Fruit fly (Drosophila melanogaster): ENCODE measurements around the gene ND-18.
A peak's percentile ranks its signal among the peaks of the same experiment; 100 is the strongest.

- TF ChIP-seq pan (optimal IDR thresholded peaks at IDR 0.05) (no peak), h (GFP tag; optimal IDR thresholded peaks at IDR 0.05) (no peak), fru (GFP tag; optimal IDR thresholded peaks at IDR 0.05) (no peak), rgr (GFP tag; optimal IDR thresholded peaks at IDR 0.05) (no peak), CrebA (GFP tag; optimal IDR thresholded peaks at IDR 0.05; ENCODE audit: borderline replicate concordance) (no peak), ey (GFP tag; optimal IDR thresholded peaks at IDR 0.05) (no peak), Vsx2 (GFP tag; optimal IDR thresholded peaks at IDR 0.05; ENCODE audit: partially characterized antibody) (no peak), tai (GFP tag; optimal IDR thresholded peaks at IDR 0.05) (no peak), N (GFP tag; optimal IDR thresholded peaks at IDR 0.05) (peak; percentile 86), CG9705 (GFP tag; optimal IDR thresholded peaks at IDR 0.05) (no peak)
These were observed 2.8 kb downstream of the ND-18 start, which contains the start of the genes ksh, CG14200 and Pfrx for dm6 chrX:19494830-19495610.
